Fruit fly (Drosophila melanogaster) whole organism, embryonic: ENCODE measurements around the gene CG7275.

Experiments
- B-H1 ChIP-seq: fragments of 200-800 bp; sonication (Bioruptor generic); IDR thresholded peaks from 3 replicates; pipeline ENCODE4 v1.3.6; 2022; ENCODE audit warnings: missing biosample characterization, missing genetic modification characterization
- CG10209 ChIP-seq: fragments of 200-800 bp; sonication (Bioruptor generic); optimal IDR thresholded peaks from 3 replicates; lab custom pipeline; 2017; ENCODE audit warnings: missing biosample characterization, mild to moderate bottlenecking, missing genetic modification characterization, missing genetic modification reagents
- CG10959 ChIP-seq: fragments of 200-800 bp; sonication (Bioruptor generic); IDR thresholded peaks from 2 replicates; pipeline ENCODE4 v1.3.6; 2022; ENCODE audit warnings: missing biosample characterization, missing genetic modification characterization
- CG11093 ChIP-seq: fragments of 200-800 bp; sonication (Bioruptor generic); IDR thresholded peaks from 3 replicates; pipeline ENCODE4 v1.3.6; 2022; ENCODE audit warnings: missing biosample characterization, missing genetic modification characterization
- CG13624 ChIP-seq: fragments of 200-800 bp; sonication (Bioruptor generic); optimal IDR thresholded peaks from 2 replicates; lab custom pipeline; 2016; ENCODE audit warnings: missing biosample characterization, missing genetic modification characterization
- CG14860 ChIP-seq: fragments of 200-800 bp; sonication (Bioruptor generic); IDR thresholded peaks from 3 replicates; pipeline ENCODE4 v1.3.6; 2022; ENCODE audit warnings: missing biosample characterization, missing genetic modification characterization; ENCODE audit not compliant: partially characterized antibody
- CG15601 ChIP-seq: fragments of 200-800 bp; sonication (Bioruptor generic); optimal IDR thresholded peaks from 3 replicates; lab custom pipeline; 2019; ENCODE audit warnings: missing biosample characterization, mild to moderate bottlenecking, missing genetic modification characterization, moderate library complexity
- CG1647 ChIP-seq: fragments of 200-800 bp; sonication (Bioruptor generic); optimal IDR thresholded peaks from 3 replicates; lab custom pipeline; 2016; ENCODE audit warnings: missing biosample characterization, missing genetic modification characterization
- CG16863 ChIP-seq: fragments of 200-800 bp; sonication (Bioruptor generic); optimal IDR thresholded peaks from 3 replicates; lab custom pipeline; 2016; ENCODE audit warnings: missing biosample characterization, missing genetic modification characterization
- CG17186 ChIP-seq: fragments of 200-800 bp; sonication (Bioruptor generic); optimal IDR thresholded peaks from 3 replicates; lab custom pipeline; 2017; ENCODE audit warnings: missing biosample characterization, missing genetic modification reagents, missing genetic modification characterization
- CG17802 ChIP-seq: fragments of 200-800 bp; sonication (Bioruptor generic); optimal IDR thresholded peaks from 2 replicates; lab custom pipeline; 2018; ENCODE audit warnings: missing biosample characterization, mild to moderate bottlenecking, missing genetic modification characterization, moderate library complexity
- CG18476 ChIP-seq: fragments of 200-800 bp; sonication (Bioruptor generic); optimal IDR thresholded peaks from 2 replicates; lab custom pipeline; 2016; ENCODE audit warnings: missing biosample characterization, mild to moderate bottlenecking, missing genetic modification characterization
- CG32767 ChIP-seq: fragments of 200-800 bp; sonication (Bioruptor generic); IDR thresholded peaks from 2 replicates; pipeline ENCODE4 v1.3.6; 2022; ENCODE audit warnings: missing biosample characterization, missing genetic modification characterization
- CG3726 ChIP-seq: fragments of 200-800 bp; sonication (Bioruptor generic); IDR thresholded peaks from 3 replicates; pipeline ENCODE4, ENCODE4 v1.3.6; 2022; ENCODE audit warnings: missing biosample characterization, missing genetic modification characterization
- CG3838 ChIP-seq: fragments of 200-800 bp; sonication (Bioruptor generic); optimal IDR thresholded peaks from 3 replicates; lab custom pipeline; 2016; ENCODE audit warnings: missing biosample characterization, missing genetic modification characterization
- CG4282 ChIP-seq: fragments of 200-800 bp; sonication (Bioruptor generic); optimal IDR thresholded peaks from 2 replicates; lab custom pipeline; 2016; ENCODE audit warnings: missing biosample characterization, missing genetic modification characterization
- CG4424 ChIP-seq: fragments of 200-800 bp; sonication (Bioruptor generic); optimal IDR thresholded peaks from 3 replicates; lab custom pipeline; 2016; ENCODE audit warnings: missing biosample characterization, missing genetic modification characterization
- CG4854 ChIP-seq: fragments of 200-800 bp; sonication (Bioruptor generic); optimal IDR thresholded peaks from 2 replicates; lab custom pipeline; 2016; ENCODE audit warnings: missing biosample characterization, missing genetic modification characterization, inconsistent platforms
- CG6254 ChIP-seq: fragments of 200-800 bp; sonication (Bioruptor generic); optimal IDR thresholded peaks from 3 replicates; lab custom pipeline; 2017; ENCODE audit warnings: mild to moderate bottlenecking, missing biosample characterization, missing genetic modification reagents, missing genetic modification characterization
- CG6683 ChIP-seq: fragments of 200-800 bp; sonication (Bioruptor generic); optimal IDR thresholded peaks from 2 replicates; lab custom pipeline; 2017; ENCODE audit warnings: missing biosample characterization, mild to moderate bottlenecking, missing genetic modification characterization, missing genetic modification reagents
- CG8281 ChIP-seq: fragments of 200-800 bp; sonication (Bioruptor generic); optimal IDR thresholded peaks from 2 replicates; lab custom pipeline; 2018; ENCODE audit warnings: missing biosample characterization, mild to moderate bottlenecking, missing genetic modification characterization, moderate library complexity
- CG8924 ChIP-seq: fragments of 200-800 bp; optimal IDR thresholded peaks from 3 replicates; lab custom pipeline; 2019; ENCODE audit warnings: missing biosample characterization, mild to moderate bottlenecking, missing genetic modification characterization, moderate library complexity
- Deaf1 ChIP-seq: fragments of 200-800 bp; optimal IDR thresholded peaks from 3 replicates; lab custom pipeline; 2019; ENCODE audit warnings: missing biosample characterization, mild to moderate bottlenecking, missing genetic modification characterization, moderate library complexity
- Elba2 ChIP-seq: fragments of 200-800 bp; sonication (Bioruptor generic); optimal IDR thresholded peaks from 3 replicates; lab custom pipeline; 2016; ENCODE audit warnings: missing biosample characterization, missing genetic modification characterization
- Ets65A ChIP-seq: fragments of 200-800 bp; sonication (Bioruptor generic); peaks from one replicate; lab custom pipeline; 2016; ENCODE audit warnings: missing biosample characterization, missing genetic modification characterization
- NfI ChIP-seq: fragments of 200-800 bp; sonication (Bioruptor generic); optimal IDR thresholded peaks from 3 replicates; lab custom pipeline; 2018; ENCODE audit warnings: missing biosample characterization, mild to moderate bottlenecking, missing genetic modification characterization, moderate library complexity
- Optix ChIP-seq: fragments of 200-800 bp; sonication (Bioruptor generic); IDR thresholded peaks from 3 replicates; pipeline ENCODE4 v1.3.6; 2022; ENCODE audit warnings: missing biosample characterization, missing genetic modification characterization
- Sox102F ChIP-seq: fragments of 200-800 bp; sonication (Bioruptor generic); optimal IDR thresholded peaks from 2 replicates; lab custom pipeline; 2018; ENCODE audit warnings: missing biosample characterization, mild to moderate bottlenecking, missing genetic modification characterization, moderate library complexity
- ab ChIP-seq: fragments of 200-800 bp; sonication (Bioruptor generic); optimal IDR thresholded peaks from 2 replicates; lab custom pipeline; 2016; ENCODE audit warnings: missing biosample characterization, missing genetic modification characterization
- amos ChIP-seq: fragments of 200-800 bp; sonication (Bioruptor generic); IDR thresholded peaks from 2 replicates; pipeline ENCODE4 v1.3.6; 2022; ENCODE audit warnings: missing biosample characterization, missing genetic modification characterization; ENCODE audit not compliant: partially characterized antibody
- crc ChIP-seq: fragments of 200-800 bp; sonication (Bioruptor generic); optimal IDR thresholded peaks from 2 replicates; lab custom pipeline; 2016; ENCODE audit warnings: missing biosample characterization, missing genetic modification characterization
- crp ChIP-seq, 2 experiments: fragments of 200-800 bp; sonication (Bioruptor generic); optimal IDR thresholded peaks; 2 replicates in 1 of 2; 3 replicates in 1 of 2; lab custom pipeline; 2017; ENCODE audit warnings: missing biosample characterization in 2 of 2, missing genetic modification characterization in 2 of 2, mild to moderate bottlenecking in 1 of 2, moderate library complexity in 1 of 2
- dimm ChIP-seq: fragments of 200-800 bp; sonication (Bioruptor generic); IDR thresholded peaks from 2 replicates; pipeline ENCODE4 v1.3.6; 2022; ENCODE audit warnings: missing biosample characterization, missing genetic modification characterization
- disco-r ChIP-seq: fragments of 200-800 bp; sonication (Bioruptor generic); optimal IDR thresholded peaks from 2 replicates; lab custom pipeline; 2016; ENCODE audit warnings: missing biosample characterization, missing genetic modification characterization
- fd64A ChIP-seq: fragments of 200-800 bp; sonication (Bioruptor generic); optimal IDR thresholded peaks from 3 replicates; lab custom pipeline; 2018; ENCODE audit warnings: missing biosample characterization, mild to moderate bottlenecking, missing genetic modification characterization
- ftz-f1 ChIP-seq: fragments of 200-800 bp; sonication (Bioruptor generic); optimal IDR thresholded peaks from 2 replicates; lab custom pipeline; 2016; ENCODE audit warnings: missing biosample characterization, missing genetic modification characterization
- gcm ChIP-seq: fragments of 200-800 bp; sonication (Bioruptor generic); optimal IDR thresholded peaks from 2 replicates; lab custom pipeline; 2019; ENCODE audit warnings: missing biosample characterization, mild to moderate bottlenecking, missing genetic modification characterization, moderate library complexity
- jing ChIP-seq: fragments of 200-800 bp; sonication (Bioruptor generic); optimal IDR thresholded peaks from 2 replicates; lab custom pipeline; 2018; ENCODE audit warnings: missing biosample characterization, mild to moderate bottlenecking, missing genetic modification characterization
- ken ChIP-seq: fragments of 200-800 bp; sonication (Bioruptor generic); IDR thresholded peaks from 3 replicates; pipeline ENCODE4 v1.3.6; 2022; ENCODE audit warnings: missing biosample characterization, missing genetic modification characterization
- mirr ChIP-seq: fragments of 200-800 bp; sonication (Bioruptor generic); optimal IDR thresholded peaks from 3 replicates; lab custom pipeline; 2018; ENCODE audit warnings: missing biosample characterization, mild to moderate bottlenecking, missing genetic modification characterization
- nerfin-1 ChIP-seq: fragments of 200-800 bp; sonication (Bioruptor generic); optimal IDR thresholded peaks from 3 replicates; lab custom pipeline; 2019; ENCODE audit warnings: missing biosample characterization, mild to moderate bottlenecking, missing genetic modification characterization, moderate library complexity
- row ChIP-seq: fragments of 200-800 bp; sonication (Bioruptor generic); IDR thresholded peaks from 3 replicates; pipeline ENCODE4 v1.3.6; 2022; ENCODE audit warnings: missing biosample characterization, missing genetic modification characterization
- sc ChIP-seq, 3 experiments: fragments of >200 bp in 2 of 3; fragments of 200-800 bp in 1 of 3; sonication (Bioruptor generic) in 1 of 3; optimal IDR thresholded peaks; 2 replicates in 2 of 3; 3 replicates in 1 of 3; lab custom pipeline; 2017; ENCODE audit warnings: mild to moderate bottlenecking in 1 of 3, missing biosample characterization in 1 of 3, missing genetic modification characterization in 1 of 3, missing genetic modification reagents in 1 of 3
- slbo ChIP-seq: fragments of 200-800 bp; sonication (Bioruptor generic); IDR thresholded peaks from 2 replicates; pipeline ENCODE4 v1.3.6; 2022; ENCODE audit warnings: missing biosample characterization, missing genetic modification characterization
- so ChIP-seq: fragments of 200-800 bp; sonication (Bioruptor generic); IDR thresholded peaks from 3 replicates; pipeline ENCODE4 v1.3.6; 2022; ENCODE audit warnings: missing biosample characterization, missing genetic modification characterization
- wdn ChIP-seq: fragments of 200-800 bp; sonication (Bioruptor generic); IDR thresholded peaks from 2 replicates; pipeline ENCODE4 v1.3.6; 2022; ENCODE audit warnings: missing biosample characterization, missing genetic modification characterization
- z ChIP-seq: fragments of 200-800 bp; sonication (Bioruptor generic); IDR thresholded peaks from 3 replicates; pipeline ENCODE4 v1.3.6; 2022; ENCODE audit warnings: missing biosample characterization, missing genetic modification characterization
- zfh2 ChIP-seq: fragments of 200-800 bp; sonication (Bioruptor generic); optimal IDR thresholded peaks from 2 replicates; lab custom pipeline; 2016; ENCODE audit warnings: missing biosample characterization, missing genetic modification characterization

CG7275 gene

dm6 chr3L:15534274-15535227 is 35.8 kb downstream of the CG7275 start (continued):
- TF ChIP-seq CG8924 (tag; lab: Kevin White, UChicago) = peak; percentile 66
- TF ChIP-seq CG1647 = peak; percentile 40
- no peak for TF ChIP-seq CG17186 (GFP tag; lab: Kevin White, UChicago)
- TF ChIP-seq CG15601 = peak; percentile 42
- peak; percentile 46 for TF ChIP-seq CG18476
- TF ChIP-seq CG13624 (GFP tag; lab: Kevin White, UChicago) = peak; percentile 59
- TF ChIP-seq CG32767 (GFP tag; lab: Robert Waterston, UW) = no peak
- TF ChIP-seq Sox102F (GFP tag; lab: Kevin White, UChicago) = peak; percentile 52
- TF ChIP-seq slbo = peak; percentile 56
- peak; percentile 76 for TF ChIP-seq CG10209 (GFP tag; lab: Kevin White, UChicago)
- TF ChIP-seq z (GFP tag; lab: Robert Waterston, UW) = no peak
- no peak for TF ChIP-seq dimm
- no peak for TF ChIP-seq CG4282 (GFP tag; lab: Kevin White, UChicago)
- peak; percentile 93 for TF ChIP-seq Ets65A (GFP tag; lab: Kevin White, UChicago)
- peak; percentile 59 for TF ChIP-seq zfh2
- TF ChIP-seq row = peak; percentile 91
- no peak for TF ChIP-seq Elba2 (GFP tag; lab: Kevin White, UChicago)
- TF ChIP-seq CG8281 (tag; lab: Kevin White, UChicago) = no peak
- TF ChIP-seq CG17802 (tag; lab: Kevin White, UChicago) = no peak
- peak; percentile 53 for TF ChIP-seq gcm (GFP tag; lab: Kevin White, UChicago)
- TF ChIP-seq ftz-f1 (GFP tag; lab: Kevin White, UChicago) = no peak
- TF ChIP-seq so (GFP tag; lab: Robert Waterston, UW) = no peak
- TF ChIP-seq crp (GFP tag; optimal IDR thresholded peaks at IDR 0.05; lab: Kevin White, UChicago) = peak in 1 of 2 experiments; percentile 28
- TF ChIP-seq sc (optimal IDR thresholded peaks at IDR 0.05; lab: Kevin White, UChicago) = no peak
- peak; percentile 39 for TF ChIP-seq sc (GFP tag; optimal IDR thresholded peaks at IDR 0.05; lab: Kevin White, UChicago)
- 0 out of 3 replicates have a peak, but pooled peaks have one; percentile 38 for TF ChIP-seq ken
- TF ChIP-seq CG4854 = no peak
- TF ChIP-seq CG16863 (GFP tag; lab: Kevin White, UChicago) = peak; percentile 62
- 0 out of 3 replicates have a peak, but pooled peaks have one; percentile 16 for TF ChIP-seq CG11093 (GFP tag; lab: Robert Waterston, UW)
- peak; percentile 43 for TF ChIP-seq NfI (GFP tag; lab: Kevin White, UChicago)
- no peak for TF ChIP-seq CG3838 (GFP tag; lab: Kevin White, UChicago)
- TF ChIP-seq CG6254 (GFP tag; lab: Kevin White, UChicago) = no peak
- peak; percentile 53 for TF ChIP-seq nerfin-1 (tag; lab: Kevin White, UChicago)
- TF ChIP-seq crc (GFP tag; lab: Kevin White, UChicago) = no peak
- no peak for TF ChIP-seq amos (GFP tag; lab: Robert Waterston, UW)
- peak; percentile 37 for TF ChIP-seq jing (GFP tag; lab: Kevin White, UChicago)
- TF ChIP-seq CG6683 (GFP tag; lab: Kevin White, UChicago) = peak; percentile 27
- TF ChIP-seq disco-r (GFP tag; lab: Kevin White, UChicago) = no peak
- TF ChIP-seq fd64A (GFP tag; lab: Kevin White, UChicago) = no peak
- no peak for TF ChIP-seq CG10959
- TF ChIP-seq B-H1 (GFP tag; lab: Robert Waterston, UW) = no peak; the same call in 2 of the 3 replicates
- TF ChIP-seq wdn (GFP tag; lab: Robert Waterston, UW) = no peak
- TF ChIP-seq CG3726 = no peak
- TF ChIP-seq mirr (GFP tag; lab: Kevin White, UChicago) = no peak
- peak; percentile 32 for TF ChIP-seq Deaf1 (tag; lab: Kevin White, UChicago)
- TF ChIP-seq CG4424 (GFP tag; lab: Kevin White, UChicago) = peak; percentile 53
- no peak for TF ChIP-seq ab (GFP tag; lab: Kevin White, UChicago)
- TF ChIP-seq Optix (GFP tag; lab: Robert Waterston, UW) = no peak
- no peak for TF ChIP-seq CG14860
